Fruit fly (Drosophila melanogaster) whole organism, embryonic: ENCODE data around the gene in.
A peak's percentile ranks its signal among the peaks of the same experiment; 100 is the strongest.

ENCODE experiments used
- Ada2b ChIP-seq: fragments of 200-800 bp; sonication (Bioruptor generic); IDR thresholded peaks from 2 replicates; pipeline ENCODE4 v1.3.6; 2022; ENCODE audit warnings: missing biosample characterization, missing genetic modification characterization
- Antp ChIP-seq: fragments of 200-800 bp; sonication (Bioruptor generic); optimal IDR thresholded peaks from 3 replicates; lab custom pipeline; 2016; ENCODE audit warnings: missing biosample characterization, missing genetic modification characterization
- Atf-2 ChIP-seq: fragments of 200-800 bp; sonication (Bioruptor generic); optimal IDR thresholded peaks from 2 replicates; lab custom pipeline; 2016; ENCODE audit warnings: missing biosample characterization, missing genetic modification characterization
- Bgb ChIP-seq: fragments of 200-800 bp; sonication (Bioruptor generic); IDR thresholded peaks from 2 replicates; pipeline ENCODE4 v1.3.6; 2022; ENCODE audit warnings: missing biosample characterization, missing genetic modification characterization; ENCODE audit not compliant: partially characterized antibody
- Bteb2 ChIP-seq: fragments of 200-800 bp; sonication (Bioruptor generic); optimal IDR thresholded peaks from 2 replicates; lab custom pipeline; 2016; ENCODE audit warnings: missing biosample characterization, missing genetic modification characterization
- CG11398 ChIP-seq: fragments of 200-800 bp; sonication (Bioruptor generic); optimal IDR thresholded peaks from 2 replicates; lab custom pipeline; 2016; ENCODE audit warnings: missing biosample characterization, missing genetic modification characterization
- CG11695 ChIP-seq: fragments of 200-800 bp; sonication (Bioruptor generic); IDR thresholded peaks from 3 replicates; pipeline ENCODE4 v1.3.6; 2022; ENCODE audit warnings: missing biosample characterization, missing genetic modification characterization
- CG12391 ChIP-seq: fragments of 200-800 bp; sonication (Bioruptor generic); optimal IDR thresholded peaks from 3 replicates; lab custom pipeline; 2018; ENCODE audit warnings: missing biosample characterization, mild to moderate bottlenecking, missing genetic modification characterization, moderate library complexity
- CG12769 ChIP-seq: fragments of 200-800 bp; sonication (Bioruptor generic); optimal IDR thresholded peaks from 2 replicates; lab custom pipeline; 2019; ENCODE audit warnings: missing biosample characterization, mild to moderate bottlenecking, missing genetic modification characterization, moderate library complexity
- CG13287 ChIP-seq: fragments of 200-800 bp; sonication (Bioruptor generic); IDR thresholded peaks from 2 replicates; pipeline ENCODE4 v1.3.6; 2022; ENCODE audit warnings: missing biosample characterization, missing genetic modification characterization; ENCODE audit not compliant: partially characterized antibody
- CG13296 ChIP-seq: fragments of 200-800 bp; sonication (Bioruptor generic); optimal IDR thresholded peaks from 3 replicates; lab custom pipeline; 2018; ENCODE audit warnings: missing biosample characterization, mild to moderate bottlenecking, missing genetic modification characterization
- CG14050 ChIP-seq: fragments of 200-800 bp; sonication (Bioruptor generic); IDR thresholded peaks from 3 replicates; pipeline ENCODE4 v1.3.6; 2022; ENCODE audit warnings: missing biosample characterization, missing genetic modification characterization
- CG1647 ChIP-seq: fragments of 200-800 bp; sonication (Bioruptor generic); optimal IDR thresholded peaks from 3 replicates; lab custom pipeline; 2016; ENCODE audit warnings: missing biosample characterization, missing genetic modification characterization
- CG16815 ChIP-seq: fragments of 200-800 bp; sonication (Bioruptor generic); optimal IDR thresholded peaks from 3 replicates; lab custom pipeline; 2017; ENCODE audit warnings: missing biosample characterization, mild to moderate bottlenecking, missing genetic modification characterization
- CG17328 ChIP-seq: fragments of 200-800 bp; sonication (Bioruptor generic); IDR thresholded peaks from 2 replicates; pipeline ENCODE4 v1.3.6; 2022; ENCODE audit warnings: missing biosample characterization, missing genetic modification characterization
- CG2116 ChIP-seq: fragments of 200-800 bp; sonication (Bioruptor generic); optimal IDR thresholded peaks from 3 replicates; lab custom pipeline; 2018; ENCODE audit warnings: missing biosample characterization, mild to moderate bottlenecking, missing genetic modification characterization
- CG3065 ChIP-seq: fragments of 200-800 bp; sonication (Bioruptor generic); optimal IDR thresholded peaks from 2 replicates; lab custom pipeline; 2016; ENCODE audit warnings: missing biosample characterization, missing genetic modification characterization
- CG34376 ChIP-seq: fragments of 200-800 bp; sonication (Bioruptor generic); optimal IDR thresholded peaks from 2 replicates; lab custom pipeline; 2018; ENCODE audit warnings: missing biosample characterization, mild to moderate bottlenecking, missing genetic modification characterization
- CG4282 ChIP-seq: fragments of 200-800 bp; sonication (Bioruptor generic); optimal IDR thresholded peaks from 2 replicates; lab custom pipeline; 2016; ENCODE audit warnings: missing biosample characterization, missing genetic modification characterization
- CG4328 ChIP-seq: fragments of 200-800 bp; sonication (Bioruptor generic); optimal IDR thresholded peaks from 3 replicates; lab custom pipeline; 2017; ENCODE audit warnings: missing biosample characterization, missing genetic modification reagents, missing genetic modification characterization
- CG4404 ChIP-seq: fragments of 200-800 bp; sonication (Bioruptor generic); IDR thresholded peaks from 2 replicates; pipeline ENCODE4 v1.3.6; 2022; ENCODE audit warnings: missing biosample characterization, missing genetic modification characterization
- CG4617 ChIP-seq: fragments of 200-800 bp; sonication (Bioruptor generic); optimal IDR thresholded peaks from 3 replicates; lab custom pipeline; 2016; ENCODE audit warnings: missing biosample characterization, missing genetic modification characterization, borderline replicate concordance
- CG4707 ChIP-seq: fragments of 200-800 bp; sonication (Bioruptor generic); optimal IDR thresholded peaks from 2 replicates; lab custom pipeline; 2018; ENCODE audit warnings: missing biosample characterization, mild to moderate bottlenecking, missing genetic modification characterization, moderate library complexity
- CG5953 ChIP-seq: fragments of 200-800 bp; sonication (Bioruptor generic); IDR thresholded peaks from 2 replicates; pipeline ENCODE4 v1.3.6; 2022; ENCODE audit warnings: missing biosample characterization, missing genetic modification characterization
- CG7372 ChIP-seq: fragments of 200-800 bp; sonication (Bioruptor generic); IDR thresholded peaks from 2 replicates; pipeline ENCODE4 v1.3.6; 2022; ENCODE audit warnings: missing biosample characterization, missing genetic modification characterization
- CG7556 ChIP-seq: fragments of 200-800 bp; sonication (Bioruptor generic); optimal IDR thresholded peaks from 2 replicates; lab custom pipeline; 2017; ENCODE audit warnings: missing biosample characterization, mild to moderate bottlenecking, missing genetic modification characterization
- CG7963 ChIP-seq: fragments of 200-800 bp; sonication (Bioruptor generic); IDR thresholded peaks from 3 replicates; pipeline ENCODE4 v1.3.6; 2022; ENCODE audit warnings: missing biosample characterization, missing genetic modification characterization; ENCODE audit not compliant: partially characterized antibody
- CHES-1-like ChIP-seq: fragments of 200-800 bp; sonication (Bioruptor generic); optimal IDR thresholded peaks from 2 replicates; lab custom pipeline; 2016; ENCODE audit warnings: missing biosample characterization, missing genetic modification characterization
- Deaf1 ChIP-seq: fragments of 200-800 bp; optimal IDR thresholded peaks from 3 replicates; lab custom pipeline; 2019; ENCODE audit warnings: missing biosample characterization, mild to moderate bottlenecking, missing genetic modification characterization, moderate library complexity
- HLH3B ChIP-seq: fragments of 200-800 bp; sonication (Bioruptor generic); IDR thresholded peaks from 2 replicates; pipeline ENCODE4 v1.3.6; 2022; ENCODE audit warnings: missing biosample characterization, missing genetic modification characterization
- Kr ChIP-seq: fragments of 200-800 bp; sonication (Bioruptor generic); optimal IDR thresholded peaks from 2 replicates; lab custom pipeline; 2017; ENCODE audit warnings: missing biosample characterization, mild to moderate bottlenecking, missing genetic modification characterization
- Lim3 ChIP-seq: fragments of 200-800 bp; sonication (Bioruptor generic); IDR thresholded peaks from 2 replicates; pipeline ENCODE4 v1.3.6; 2022; ENCODE audit warnings: missing biosample characterization, missing genetic modification characterization
- Med ChIP-seq: fragments of 200-800 bp; sonication (Bioruptor generic); peaks from one replicate; lab custom pipeline; 2016; ENCODE audit warnings: missing biosample characterization, missing genetic modification characterization, mild to moderate bottlenecking, inconsistent platforms, moderate library complexity
- NC2α ChIP-seq: fragments of 200-800 bp; sonication (Bioruptor generic); optimal IDR thresholded peaks from 2 replicates; lab custom pipeline; 2016; ENCODE audit warnings: missing biosample characterization, missing genetic modification characterization
- Sry-δ ChIP-seq: fragments of 200-800 bp; sonication (Bioruptor generic); optimal IDR thresholded peaks from 2 replicates; lab custom pipeline; 2016; ENCODE audit warnings: missing biosample characterization, missing genetic modification characterization
- TFAM ChIP-seq: fragments of 200-800 bp; sonication (Bioruptor generic); optimal IDR thresholded peaks from 2 replicates; lab custom pipeline; 2017; ENCODE audit warnings: missing biosample characterization, missing genetic modification characterization, inconsistent platforms
- Xrp1 ChIP-seq: fragments of 200-800 bp; sonication (Bioruptor generic); IDR thresholded peaks from 2 replicates; pipeline ENCODE4 v1.3.6; 2022; ENCODE audit warnings: missing biosample characterization, missing genetic modification characterization
- az2 ChIP-seq: fragments of 200-800 bp; sonication (Bioruptor generic); optimal IDR thresholded peaks from 3 replicates; lab custom pipeline; 2016; ENCODE audit warnings: missing biosample characterization, missing genetic modification characterization
- crol ChIP-seq: fragments of 200-800 bp; sonication (Bioruptor generic); IDR thresholded peaks from 2 replicates; pipeline ENCODE4 v1.3.6; 2022; ENCODE audit warnings: missing biosample characterization, missing genetic modification characterization
- emc ChIP-seq: fragments of 200-800 bp; sonication (Bioruptor generic); optimal IDR thresholded peaks from 2 replicates; lab custom pipeline; 2016; ENCODE audit warnings: missing biosample characterization, missing genetic modification characterization
- eve ChIP-seq, 2 experiments: fragments of >200 bp; optimal IDR thresholded peaks; 2 replicates each; lab custom pipeline; 2017; ENCODE audit warnings: missing biosample characterization in 2 of 2, missing genetic modification characterization in 2 of 2
- eyg ChIP-seq: fragments of 200-800 bp; sonication (Bioruptor generic); optimal IDR thresholded peaks from 3 replicates; lab custom pipeline; 2016; ENCODE audit warnings: missing biosample characterization, missing genetic modification characterization
- gem ChIP-seq: fragments of 200-800 bp; sonication (Bioruptor generic); optimal IDR thresholded peaks from 2 replicates; lab custom pipeline; 2019; ENCODE audit warnings: missing biosample characterization, mild to moderate bottlenecking, missing genetic modification characterization, moderate library complexity
- pan ChIP-seq, 4 experiments: fragments of >200 bp in 3 of 4; fragments of 200-800 bp in 1 of 4; sonication (Bioruptor generic) in 1 of 4; optimal IDR thresholded peaks in 3 of 4; IDR thresholded peaks in 1 of 4; 2 replicates each; pipeline versions ENCODE4 v1.3.6 to Lab custom; 2017 to 2022; ENCODE audit warnings: missing biosample characterization in 2 of 4, missing genetic modification characterization in 2 of 4, mixed read lengths in 1 of 4
- pnt ChIP-seq: fragments of 200-800 bp; sonication (Bioruptor generic); optimal IDR thresholded peaks from 3 replicates; lab custom pipeline; 2016; ENCODE audit warnings: missing biosample characterization, missing genetic modification characterization
- repo ChIP-seq: fragments of 200-800 bp; sonication (Bioruptor generic); optimal IDR thresholded peaks from 2 replicates; lab custom pipeline; 2016; ENCODE audit warnings: missing biosample characterization, missing genetic modification characterization
- ro ChIP-seq: fragments of 200-800 bp; sonication (Bioruptor generic); IDR thresholded peaks from 2 replicates; pipeline ENCODE4 v1.3.6; 2022; ENCODE audit warnings: missing biosample characterization, missing genetic modification characterization
- schlank ChIP-seq: fragments of 200-800 bp; sonication (Bioruptor generic); optimal IDR thresholded peaks from 2 replicates; lab custom pipeline; 2018; ENCODE audit warnings: missing biosample characterization, mild to moderate bottlenecking, missing genetic modification characterization
- seq ChIP-seq: fragments of 200-800 bp; sonication (Bioruptor generic); IDR thresholded peaks from 2 replicates; pipeline ENCODE4 v1.3.6; 2022; ENCODE audit warnings: missing biosample characterization, missing genetic modification characterization
- shn ChIP-seq: fragments of 200-800 bp; sonication (Bioruptor generic); optimal IDR thresholded peaks from 3 replicates; lab custom pipeline; 2016; ENCODE audit warnings: missing biosample characterization, missing genetic modification characterization
- ssp ChIP-seq: fragments of 200-800 bp; sonication (Bioruptor generic); IDR thresholded peaks from 2 replicates; pipeline ENCODE4 v1.3.6; 2022; ENCODE audit warnings: missing biosample characterization, missing genetic modification characterization
- wek ChIP-seq: fragments of 200-800 bp; sonication (Bioruptor generic); optimal IDR thresholded peaks from 3 replicates; lab custom pipeline; 2018; ENCODE audit warnings: missing biosample characterization, mild to moderate bottlenecking, missing genetic modification characterization, moderate library complexity

in gene

dm6 chr3L:20388983-20389382 lies 22.0 kb downstream of the in start (continued):
- TF ChIP-seq CG4282 (no peak), Xrp1 (GFP tag; lab: Robert Waterston, UW) (peak; percentile 57), Ada2b (GFP tag; lab: Robert Waterston, UW) (0 out of 2 replicates have a peak, but pooled peaks have one; percentile 30), CG4404 (GFP tag; lab: Robert Waterston, UW) (no peak), crol (GFP tag; lab: Robert Waterston, UW) (no peak), eve (GFP tag; optimal IDR thresholded peaks at IDR 0.05; lab: Kevin White, UChicago) (no peak), HLH3B (GFP tag; lab: Robert Waterston, UW) (peak; percentile 31; the same call in 1 of the 2 replicates), CG12391 (peak; percentile 20), TFAM (GFP tag; lab: Kevin White, UChicago) (no peak), pan (optimal IDR thresholded peaks at IDR 0.05; lab: Kevin White, UChicago) (no peak), pan (GFP tag; optimal IDR thresholded peaks at IDR 0.05 in 1 of 2, IDR thresholded peaks at IDR 0.05 in 1 of 2) (peak in 1 of 2 experiments; percentile 56), Lim3 (GFP tag; lab: Robert Waterston, UW) (no peak), Bteb2 (GFP tag; lab: Kevin White, UChicago) (peak; percentile 1), pnt (GFP tag; lab: Kevin White, UChicago) (peak; percentile 11), CG4328 (no peak), Antp (GFP tag; lab: Kevin White, UChicago) (peak; percentile 59), CG12769 (peak; percentile 87), CG2116 (GFP tag; lab: Kevin White, UChicago) (no peak), emc (GFP tag; lab: Kevin White, UChicago) (no peak), CHES-1-like (GFP tag; lab: Kevin White, UChicago) (peak; percentile 36), CG11695 (peak; percentile 66), CG4707 (GFP tag; lab: Kevin White, UChicago) (no peak), az2 (peak; percentile 24), CG11398 (GFP tag; lab: Kevin White, UChicago) (no peak), repo (GFP tag; lab: Kevin White, UChicago) (no peak), CG13287 (GFP tag; lab: Robert Waterston, UW) (no peak), CG13296 (GFP tag; lab: Kevin White, UChicago) (peak; percentile 42), Bgb (no peak), schlank (tag; lab: Kevin White, UChicago) (no peak), Deaf1 (tag; lab: Kevin White, UChicago) (peak; percentile 17), CG1647 (no peak), wek (GFP tag; lab: Kevin White, UChicago) (no peak), Atf-2 (no peak), CG17328 (peak; percentile 39; the same call in 1 of the 2 replicates), CG14050 (no peak), eyg (GFP tag; lab: Kevin White, UChicago) (no peak), CG16815 (GFP tag; lab: Kevin White, UChicago) (no peak), CG7556 (GFP tag; lab: Kevin White, UChicago) (peak; percentile 4), CG4617 (GFP tag; lab: Kevin White, UChicago) (no peak), Med (GFP tag; lab: Kevin White, UChicago) (peak; percentile 92), ro (no peak), ssp (GFP tag; lab: Robert Waterston, UW) (no peak), CG3065 (GFP tag; lab: Kevin White, UChicago) (no peak), CG5953 (GFP tag; lab: Robert Waterston, UW) (no peak), gem (tag; lab: Kevin White, UChicago) (peak; percentile 61), shn (GFP tag; lab: Kevin White, UChicago) (peak; percentile 32), CG7963 (GFP tag; lab: Robert Waterston, UW) (no peak), seq (GFP tag; lab: Robert Waterston, UW) (peak; percentile 30; the same call in 1 of the 2 replicates), NC2α (no peak), Sry-δ (GFP tag; lab: Kevin White, UChicago) (no peak), CG7372 (GFP tag; lab: Robert Waterston, UW) (no peak), Kr (GFP tag; lab: Kevin White, UChicago) (no peak), CG34376 (GFP tag; lab: Kevin White, UChicago) (peak; percentile 86)
